Worm (Caenorhabditis elegans): Measurements from ENCODE around the gene srz-14.

The srz-14 gene

DNA sequence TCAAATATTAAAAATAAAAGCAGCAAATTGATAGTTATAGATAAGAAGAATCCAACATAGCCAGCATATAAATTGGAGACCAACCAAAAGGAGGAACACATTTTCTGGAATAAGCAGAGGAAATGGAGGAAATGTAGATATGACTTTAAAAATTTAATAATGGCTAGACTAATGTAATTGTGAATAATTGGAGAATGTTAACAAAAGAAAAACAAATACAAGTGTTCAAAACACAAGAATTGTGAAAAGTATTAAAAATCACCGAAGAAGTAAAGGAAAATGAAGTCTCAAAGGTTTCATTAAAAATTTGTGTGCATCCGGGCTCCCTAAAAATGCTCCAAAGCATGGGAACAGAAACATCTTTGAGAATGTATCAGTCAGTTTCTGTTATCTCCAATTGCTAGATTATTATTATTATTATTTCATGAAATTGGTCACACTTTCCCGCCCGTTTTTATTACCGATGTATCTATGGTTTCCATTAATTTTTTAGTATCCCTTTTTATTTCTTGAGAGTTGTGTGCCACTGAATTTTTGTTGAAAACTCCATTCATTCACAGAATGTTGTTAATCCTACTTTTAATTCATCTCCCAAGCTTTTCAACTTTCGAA, 21.2 kb upstream of the srz-14 start, which contains the start of the genes str-109 and F10A3.11:
Gene str-109, minus strand, starts transcription at position 101 of the 612 bp plus-strand sequence.
Gene F10A3.11, plus strand, starts transcription at position 562 of the 612 bp plus-strand sequence.
- TF ChIP-seq nhr-237 (tag; optimal IDR thresholded peaks at IDR 0.05) = no peak
- TF ChIP-seq ZK546.5 (tag; optimal IDR thresholded peaks at IDR 0.05) = no peak
- no peak for TF ChIP-seq nhr-28 (tag; optimal IDR thresholded peaks at IDR 0.05)
- TF ChIP-seq pqm-1 (tag; optimal IDR thresholded peaks at IDR 0.05) = no peak
- TF ChIP-seq elt-2 (tag; optimal IDR thresholded peaks at IDR 0.05) = no peak
- TF ChIP-seq egl-27 (tag; optimal IDR thresholded peaks at IDR 0.05) = no peak
- TF ChIP-seq jun-1 (tag; optimal IDR thresholded peaks at IDR 0.05) = no peak
- TF ChIP-seq nhr-77 (tag; optimal IDR thresholded peaks at IDR 0.05) = no peak
- no peak for TF ChIP-seq ceh-9 (tag; optimal IDR thresholded peaks at IDR 0.05)
- no peak for TF ChIP-seq daf-12 (tag; optimal IDR thresholded peaks at IDR 0.05)
- no peak for TF ChIP-seq ztf-4 (tag; optimal IDR thresholded peaks at IDR 0.05)
- TF ChIP-seq fkh-10 (GFP tag; optimal IDR thresholded peaks at IDR 0.05) = no peak
- no peak for TF ChIP-seq aly-2 (tag; optimal IDR thresholded peaks at IDR 0.05)
- no peak for TF ChIP-seq unc-39 (tag; optimal IDR thresholded peaks at IDR 0.05)
- TF ChIP-seq hmg-11 (tag; optimal IDR thresholded peaks at IDR 0.05) = no peak

DNA sequence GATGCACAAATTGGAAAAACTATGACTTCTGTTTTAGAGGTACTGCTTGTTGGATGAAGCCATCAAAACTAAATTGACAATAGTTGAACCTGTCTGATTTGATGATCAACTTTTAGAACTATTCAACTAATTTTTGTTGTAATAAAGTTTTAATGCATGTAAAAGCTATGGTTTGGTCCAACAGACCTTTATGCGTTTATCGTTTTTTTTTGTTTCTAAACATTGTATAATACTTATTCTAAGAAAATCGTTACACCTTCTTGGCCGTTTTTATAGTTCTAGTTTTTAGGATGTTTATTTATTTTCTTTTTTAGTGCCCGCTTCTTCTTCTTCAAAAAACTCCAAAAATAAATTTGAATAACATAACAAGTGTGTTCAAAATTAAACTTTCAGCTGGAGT, 19.7 kb upstream of the srz-14 start, which contains the start of gene F10A3.12:
Gene F10A3.12, plus strand, starts transcription at position 301 of the 400 bp plus-strand sequence.
- no peak for TF ChIP-seq elt-2 (tag; optimal IDR thresholded peaks at IDR 0.05)
- no peak for TF ChIP-seq nhr-237 (tag; optimal IDR thresholded peaks at IDR 0.05)
- TF ChIP-seq lsy-12 (tag; optimal IDR thresholded peaks at IDR 0.05) = no peak
- TF ChIP-seq nhr-43 (tag; optimal IDR thresholded peaks at IDR 0.05; ENCODE audit: poor library complexity, severe bottlenecking) = no peak
- no peak for TF ChIP-seq lin-39 (tag; optimal IDR thresholded peaks at IDR 0.05)
- no peak for TF ChIP-seq nhr-28 (tag; optimal IDR thresholded peaks at IDR 0.05)
- no peak for TF ChIP-seq fkh-10 (GFP tag; optimal IDR thresholded peaks at IDR 0.05)
- TF ChIP-seq ztf-4 (tag; optimal IDR thresholded peaks at IDR 0.05) = no peak
- no peak for TF ChIP-seq tbx-2 (tag; optimal IDR thresholded peaks at IDR 0.05)
- no peak for TF ChIP-seq aly-2 (tag; optimal IDR thresholded peaks at IDR 0.05)
- TF ChIP-seq ceh-9 (tag; optimal IDR thresholded peaks at IDR 0.05) = no peak
- no peak for TF ChIP-seq nhr-12 (tag; optimal IDR thresholded peaks at IDR 0.05)
- no peak for TF ChIP-seq pqm-1 (tag; optimal IDR thresholded peaks at IDR 0.05)
- TF ChIP-seq fos-1 (tag; optimal IDR thresholded peaks at IDR 0.05) = no peak
- TF ChIP-seq egl-5 (tag; optimal IDR thresholded peaks at IDR 0.05) = no peak
- TF ChIP-seq hmg-11 (tag; optimal IDR thresholded peaks at IDR 0.05) = no peak
- no peak for TF ChIP-seq fkh-2 (tag; optimal IDR thresholded peaks at IDR 0.05)

DNA sequence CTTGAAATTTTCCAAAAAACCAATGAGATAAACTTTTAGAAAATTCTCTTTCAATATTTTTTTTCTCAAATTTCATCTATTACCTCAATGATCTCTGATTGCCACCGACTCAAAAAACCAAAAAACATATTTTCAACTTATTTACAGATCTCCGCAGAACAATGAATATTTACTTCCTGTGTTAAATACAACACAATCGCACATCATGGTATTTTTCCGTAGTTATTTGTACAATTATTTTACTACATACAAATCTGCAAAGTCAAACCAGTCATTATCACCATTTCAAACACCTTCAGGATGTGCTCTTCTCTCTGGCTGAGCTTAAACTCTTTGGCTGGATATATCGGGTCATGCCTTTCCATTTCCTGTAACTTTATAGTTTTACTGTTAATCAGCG, 17.5 kb upstream of the srz-14 start, which contains the start of gene str-108:
Gene str-108, plus strand, starts transcription at position 301 of the 400 bp plus-strand sequence.
- no peak for TF ChIP-seq pha-4 (tag; optimal IDR thresholded peaks at IDR 0.05)
- TF ChIP-seq jun-1 (tag; optimal IDR thresholded peaks at IDR 0.05) = no peak
- TF ChIP-seq lin-39 (tag; optimal IDR thresholded peaks at IDR 0.05) = no peak
- TF ChIP-seq nfya-1 (tag; optimal IDR thresholded peaks at IDR 0.05; ENCODE audit: insufficient read depth) = no peak
- no peak for TF ChIP-seq nhr-23 (tag; optimal IDR thresholded peaks at IDR 0.05)
- TF ChIP-seq unc-39 (tag; optimal IDR thresholded peaks at IDR 0.05) = no peak
- TF ChIP-seq tbx-2 (tag; optimal IDR thresholded peaks at IDR 0.05) = no peak
- TF ChIP-seq egl-5 (tag; optimal IDR thresholded peaks at IDR 0.05) = no peak
- TF ChIP-seq ceh-82 (tag; optimal IDR thresholded peaks at IDR 0.05) = no peak
- TF ChIP-seq nhr-77 (tag; optimal IDR thresholded peaks at IDR 0.05) = no peak
- TF ChIP-seq nhr-237 (tag; optimal IDR thresholded peaks at IDR 0.05) = no peak
- no peak for TF ChIP-seq fkh-10 (GFP tag; optimal IDR thresholded peaks at IDR 0.05)
- TF ChIP-seq ceh-28 (tag; optimal IDR thresholded peaks at IDR 0.05) = no peak

DNA sequence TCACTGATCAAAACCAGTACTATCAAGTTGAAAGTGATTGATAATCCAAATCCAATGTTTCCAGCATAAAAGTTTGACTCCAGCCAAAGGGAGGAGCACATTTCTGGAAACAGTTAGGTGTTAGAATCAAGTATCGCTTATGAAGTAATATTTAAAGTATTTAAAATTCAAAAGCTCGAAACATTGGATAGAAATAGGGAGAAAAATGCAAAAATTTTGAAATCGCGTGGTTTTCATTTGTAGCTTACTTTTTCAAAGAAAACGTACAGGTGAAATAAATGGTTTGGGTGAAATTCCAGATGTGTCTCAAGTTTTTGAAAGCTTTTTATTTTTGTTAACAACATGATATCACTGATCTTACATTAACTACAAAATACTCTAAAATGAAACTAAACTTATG, 14.4 kb upstream of the srz-14 start, which contains the start of gene str-111:
Gene str-111, minus strand, starts transcription at position 101 of the 400 bp plus-strand sequence.
- no peak for TF ChIP-seq ceh-16 (tag; optimal IDR thresholded peaks at IDR 0.05)
- no peak for TF ChIP-seq ZK546.5 (tag; optimal IDR thresholded peaks at IDR 0.05)
- TF ChIP-seq pqm-1 (tag; optimal IDR thresholded peaks at IDR 0.05) = no peak
- TF ChIP-seq pha-4 (tag; optimal IDR thresholded peaks at IDR 0.05) = no peak
- TF ChIP-seq fos-1 (tag; optimal IDR thresholded peaks at IDR 0.05) = no peak
- TF ChIP-seq lin-15B (tag; optimal IDR thresholded peaks at IDR 0.05) = no peak

DNA sequence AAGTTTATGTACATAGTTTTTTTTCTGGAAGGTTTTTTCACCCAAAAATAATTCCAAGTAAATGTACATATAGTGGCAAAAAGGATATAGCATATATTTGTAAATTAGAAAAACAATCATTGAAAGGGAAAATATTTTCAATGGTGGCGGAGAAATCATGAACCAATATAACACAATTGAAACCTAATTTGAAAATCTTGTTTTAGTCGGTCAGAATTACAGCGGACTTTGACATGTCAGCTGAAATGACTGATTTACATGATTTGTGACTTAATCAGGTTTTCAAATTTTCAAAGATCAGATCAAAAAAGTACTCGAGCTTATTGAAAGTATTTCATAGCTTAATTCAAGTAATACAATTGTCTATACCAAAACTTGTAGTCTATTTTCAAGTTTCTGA, 11.7 kb upstream of the srz-14 start, which contains the start of gene K05D4.9:
Gene K05D4.9, minus strand, starts transcription at position 101 of the 400 bp plus-strand sequence.
- no peak for TF ChIP-seq nhr-67 (tag; optimal IDR thresholded peaks at IDR 0.05)
- no peak for TF ChIP-seq ceh-16 (tag; optimal IDR thresholded peaks at IDR 0.05)

All from whole organism, L3 larva.